Fruit fly (Drosophila melanogaster): ENCODE data around the gene CG43725.

The CG43725 gene

dm6 chr2L:11041785-11042184 is 33.5 kb upstream of the CG43725 start:
- no peak for TF ChIP-seq CG8944 (GFP tag; optimal IDR thresholded peaks at IDR 0.05)
- TF ChIP-seq Drgx (GFP tag; IDR thresholded peaks at IDR 0.05), result peak; percentile 14; the same call in 1 of the 2 replicates

dm6 chr2L:11044678-11045466 is 30.4 kb upstream of the CG43725 start:
- TF ChIP-seq CG31365 (tag; optimal IDR thresholded peaks at IDR 0.05) (peak; percentile 11), Camta (GFP tag; optimal IDR thresholded peaks at IDR 0.05) (no peak), Atf6 (GFP tag; IDR thresholded peaks at IDR 0.05) (peak; percentile 31; the same call in 1 of the 2 replicates), CG14965 (GFP tag; optimal IDR thresholded peaks at IDR 0.05; ENCODE audit: borderline replicate concordance) (no peak), CkIIα-i1 (GFP tag; IDR thresholded peaks at IDR 0.05) (no peak), Dip3 (GFP tag; optimal IDR thresholded peaks at IDR 0.05) (peak; percentile 66), fd96Cb (tag; optimal IDR thresholded peaks at IDR 0.05) (no peak), CG4854 (GFP tag; optimal IDR thresholded peaks at IDR 0.05) (no peak), exex (tag; optimal IDR thresholded peaks at IDR 0.05) (peak; percentile 35), gce (GFP tag; IDR thresholded peaks at IDR 0.05) (peak; percentile 28; the same call in 1 of the 3 replicates), CG9797 (GFP tag; optimal IDR thresholded peaks at IDR 0.05) (no peak), Usf (GFP tag; optimal IDR thresholded peaks at IDR 0.05) (no peak), CG14050 (GFP tag; IDR thresholded peaks at IDR 0.05) (no peak; the same call in 2 of the 3 replicates), dimm (GFP tag; IDR thresholded peaks at IDR 0.05) (no peak), fd3F (GFP tag; optimal IDR thresholded peaks at IDR 0.05) (no peak), gem (tag; optimal IDR thresholded peaks at IDR 0.05) (peak; percentile 44), az2 (GFP tag; optimal IDR thresholded peaks at IDR 0.05) (peak; percentile 20), ewg (GFP tag; optimal IDR thresholded peaks at IDR 0.05) (no peak), CG10959 (GFP tag; IDR thresholded peaks at IDR 0.05) (no peak), CG4282 (GFP tag; optimal IDR thresholded peaks at IDR 0.05) (no peak), CG9727 (GFP tag; optimal IDR thresholded peaks at IDR 0.05) (peak; percentile 50), Sox102F (GFP tag; optimal IDR thresholded peaks at IDR 0.05) (peak; percentile 31), CG15073 (GFP tag; optimal IDR thresholded peaks at IDR 0.05) (no peak), E2f1 (GFP tag; IDR thresholded peaks at IDR 0.05) (no peak), CG11085 (GFP tag; IDR thresholded peaks at IDR 0.05) (no peak), CG16815 (GFP tag; optimal IDR thresholded peaks at IDR 0.05) (peak; percentile 41), bsh (GFP tag; optimal IDR thresholded peaks at IDR 0.05) (peak; percentile 42 to 49), CG33213 (GFP tag; optimal IDR thresholded peaks at IDR 0.05) (no peak), tup (GFP tag; optimal IDR thresholded peaks at IDR 0.05) (no peak), row (GFP tag; IDR thresholded peaks at IDR 0.05) (peak; percentile 51), gsb (GFP tag; IDR thresholded peaks at IDR 0.05) (no peak), Dad (GFP tag; optimal IDR thresholded peaks at IDR 0.05) (no peak), Bteb2 (GFP tag; optimal IDR thresholded peaks at IDR 0.05) (no peak), Antp (GFP tag; optimal IDR thresholded peaks at IDR 0.05) (no peak), Hand (GFP tag; optimal IDR thresholded peaks at IDR 0.05) (no peak), jumu (GFP tag; optimal IDR thresholded peaks at IDR 0.05) (no peak), Doc2 (GFP tag; IDR thresholded peaks at IDR 0.05) (no peak), CG17568 (GFP tag; optimal IDR thresholded peaks at IDR 0.05) (peak; percentile 69), onecut (GFP tag; IDR thresholded peaks at IDR 0.05) (peak; percentile 53), bbx (GFP tag; IDR thresholded peaks at IDR 0.05; ENCODE audit: partially characterized antibody) (no peak), lov (optimal IDR thresholded peaks at IDR 0.05) (no peak), lov (GFP tag; IDR thresholded peaks at IDR 0.05) (no peak), CG8944 (GFP tag; optimal IDR thresholded peaks at IDR 0.05) (no peak), CG10462 (GFP tag; optimal IDR thresholded peaks at IDR 0.05) (no peak), sna (GFP tag; IDR thresholded peaks at IDR 0.05; ENCODE audit: partially characterized antibody) (no peak), pita (GFP tag; optimal IDR thresholded peaks at IDR 0.05) (no peak), CG7963 (GFP tag; IDR thresholded peaks at IDR 0.05; ENCODE audit: partially characterized antibody) (no peak)
